Worm (Caenorhabditis elegans) whole organism, late embryonic: ENCODE data around the gene Y62F5A.12.

ENCODE experiments used
- ceh-45 ChIP-seq: fragments of 200-800 bp; sonication (Bioruptor generic); IDR thresholded peaks from 2 replicates; pipeline ENCODE4 v1.3.6; 2022; ENCODE audit warnings: missing genetic modification reagents, missing genetic modification characterization, missing compliant biosample characterization
- che-1 ChIP-seq: sonication (generic microtip); optimal IDR thresholded peaks from 2 replicates; lab custom pipeline; 2016; ENCODE audit warnings: mild to moderate bottlenecking, missing genetic modification characterization, missing compliant biosample characterization
- eyg-1 ChIP-seq: sonication (generic microtip); optimal IDR thresholded peaks from 2 replicates; lab custom pipeline; 2016; ENCODE audit warnings: missing genotype, missing genetic modification characterization, missing compliant biosample characterization
- fkh-10 ChIP-seq: fragments of 150-350 bp; optimal IDR thresholded peaks from 2 replicates; lab custom pipeline; 2014; ENCODE audit warnings: missing biosample characterization, missing genetic modification reagents, missing genetic modification characterization
- hlh-6 ChIP-seq: sonication (generic microtip); optimal IDR thresholded peaks from 2 replicates; lab custom pipeline; 2016; ENCODE audit warnings: missing genotype, missing genetic modification characterization, missing compliant biosample characterization
- lim-6 ChIP-seq: sonication (generic microtip); optimal IDR thresholded peaks from 2 replicates; lab custom pipeline; 2016; ENCODE audit warnings: missing genetic modification characterization, missing compliant biosample characterization
- nfya-1 ChIP-seq: sonication (generic microtip); optimal IDR thresholded peaks from 2 replicates; lab custom pipeline; 2017; ENCODE audit warnings: missing genetic modification characterization, mild to moderate bottlenecking, missing compliant biosample characterization, antibody characterized with exemption, moderate library complexity
- pha-4 ChIP-seq: fragments of 150-350 bp; optimal IDR thresholded peaks from 2 replicates; lab custom pipeline; 2018; ENCODE audit warnings: missing biosample characterization, missing genetic modification reagents, missing genetic modification characterization
- rnt-1 ChIP-seq: sonication (generic microtip); optimal IDR thresholded peaks from 2 replicates; lab custom pipeline; 2016; ENCODE audit warnings: missing genetic modification characterization, missing compliant biosample characterization
- sox-4 ChIP-seq: sonication (generic microtip); optimal IDR thresholded peaks from 2 replicates; lab custom pipeline; 2017; ENCODE audit warnings: mild to moderate bottlenecking, missing genetic modification characterization, inconsistent platforms, missing compliant biosample characterization
- ttx-3 ChIP-seq: sonication (generic microtip); optimal IDR thresholded peaks from 2 replicates; lab custom pipeline; 2016; ENCODE audit warnings: missing genetic modification reagents, missing genetic modification characterization, missing compliant biosample characterization

- TF ChIP-seq fkh-10 (GFP tag; lab: Kevin White, UChicago) (no peak), lim-6 (tag; lab: Kevin White, UChicago) (no peak), sox-4 (tag; lab: Kevin White, UChicago) (no peak), ttx-3 (tag; lab: Kevin White, UChicago) (no peak), hlh-6 (tag; lab: Kevin White, UChicago) (no peak), che-1 (no peak), ceh-45 (GFP tag; lab: Robert Waterston, UW) (no peak), rnt-1 (tag; lab: Kevin White, UChicago) (no peak), nfya-1 (tag; lab: Kevin White, UChicago) (no peak), pha-4 (tag; lab: Kevin White, UChicago) (no peak), eyg-1 (no peak)
Observed at ce11 chrII:11485200-11485599, 49.1 kb downstream of the Y62F5A.12 start, which contains the start of gene twk-5.
